Worm (Caenorhabditis elegans) whole organism, L1 larva: ENCODE results near the gene C45B2.1.

ENCODE experiments used
- C34B4.2 ChIP-seq: sonication (generic microtip); optimal IDR thresholded peaks from 2 replicates; lab custom pipeline; 2017; ENCODE audit warnings: mild to moderate bottlenecking, missing genetic modification characterization, missing compliant biosample characterization
- lin-13 ChIP-seq: fragments of 150-350 bp; optimal IDR thresholded peaks from 2 replicates; lab custom pipeline; 2014; ENCODE audit warnings: missing biosample characterization, missing genetic modification reagents, missing genetic modification characterization
- pag-3 ChIP-seq: sonication (generic microtip); optimal IDR thresholded peaks from 2 replicates; lab custom pipeline; 2017; ENCODE audit warnings: missing genetic modification characterization, mild to moderate bottlenecking, missing compliant biosample characterization, antibody characterized with exemption, borderline replicate concordance; ENCODE audit not compliant: insufficient read depth
- zag-1 ChIP-seq: fragments of 150-350 bp; optimal IDR thresholded peaks from 2 replicates; lab custom pipeline; 2014; ENCODE audit warnings: missing biosample characterization, missing genetic modification characterization

ce11 chrX:6093046-6093445 lies 7.1 kb downstream of the C45B2.1 start, which contains the start of gene C15H9.5:
- no peak for TF ChIP-seq C34B4.2 (tag; lab: Kevin White, UChicago)
- TF ChIP-seq lin-13 (GFP tag; lab: Kevin White, UChicago), result no peak
- TF ChIP-seq pag-3 (tag; lab: Kevin White, UChicago), result no peak
- TF ChIP-seq zag-1 (tag; lab: Kevin White, UChicago), result no peak
